Worm (Caenorhabditis elegans) whole organism, mixed stage, embryonic: ENCODE data around the gene F10D7.5.

Experiments used
- ceh-39 ChIP-seq: fragments of 150-350 bp; optimal IDR thresholded peaks from 2 replicates; lab custom pipeline; 2014; ENCODE audit warnings: missing biosample characterization, missing genetic modification characterization
- lsy-2 ChIP-seq: fragments of 150-350 bp; optimal IDR thresholded peaks from 2 replicates; lab custom pipeline; 2014; ENCODE audit warnings: missing biosample characterization, missing genetic modification characterization
- unc-62 ChIP-seq: fragments of 150-350 bp; optimal IDR thresholded peaks from 2 replicates; lab custom pipeline; 2014; ENCODE audit warnings: missing biosample characterization, missing genetic modification reagents, missing genetic modification characterization
- ztf-11 ChIP-seq: fragments of 150-350 bp; optimal IDR thresholded peaks from 2 replicates; lab custom pipeline; 2014; ENCODE audit warnings: missing biosample characterization, missing genetic modification characterization

DNA sequence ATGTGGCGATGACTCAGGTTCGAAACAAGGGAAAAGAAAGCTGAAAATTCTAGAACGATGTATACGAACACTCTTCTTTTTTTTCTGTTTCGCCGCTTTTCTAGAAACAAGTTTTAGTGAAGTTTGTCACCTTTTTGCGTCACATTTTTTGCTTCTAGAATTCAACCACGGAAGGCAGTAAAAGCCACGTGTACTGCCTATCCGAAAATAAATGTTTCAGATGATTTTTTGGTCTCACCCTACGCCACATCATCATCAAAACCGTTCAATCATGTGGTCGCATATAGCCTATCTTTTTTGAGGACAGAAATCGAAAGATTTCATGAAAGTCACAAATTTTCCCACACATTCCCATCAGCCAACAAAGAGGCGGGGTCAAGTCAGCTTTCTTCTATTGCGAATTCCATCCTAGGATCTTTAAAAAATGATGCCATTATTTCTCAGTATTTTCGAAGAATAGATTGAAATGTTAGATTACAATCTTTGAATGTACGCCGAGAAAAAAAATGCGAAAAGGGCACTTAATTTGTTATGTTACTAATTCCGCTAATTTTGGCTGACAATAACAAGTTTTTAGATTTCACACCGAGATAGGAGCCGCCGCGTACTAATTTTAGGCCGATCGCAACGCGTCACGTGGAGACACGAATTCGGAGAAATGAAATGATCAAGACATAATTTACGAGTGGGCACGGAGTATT, 32.6 kb upstream of the F10D7.5 start:
- no peak for TF ChIP-seq ztf-11
- no peak for TF ChIP-seq ceh-39 (tag; lab: Kevin White, UChicago)
- no peak for TF ChIP-seq unc-62 (GFP tag; lab: Kevin White, UChicago)
- TF ChIP-seq lsy-2 (tag; lab: Kevin White, UChicago) = no peak
